Worm (Caenorhabditis elegans) whole organism, L3 larva: Measurements from ENCODE around the gene txt-11.

Source experiments
- R02D3.7 ChIP-seq: fragments of 150-350 bp; optimal IDR thresholded peaks from 2 replicates; lab custom pipeline; 2014; ENCODE audit warnings: missing biosample characterization, missing genetic modification characterization
- ceh-9 ChIP-seq: sonication (generic microtip); optimal IDR thresholded peaks from 2 replicates; lab custom pipeline; 2018; ENCODE audit warnings: missing biosample characterization, missing genetic modification characterization
- egl-5 ChIP-seq: fragments of 150-350 bp; optimal IDR thresholded peaks from 2 replicates; lab custom pipeline; 2017; ENCODE audit warnings: missing biosample characterization, missing genetic modification reagents, missing genetic modification characterization, inconsistent platforms
- elt-3 ChIP-seq, 3 experiments: fragments of 150-350 bp in 1 of 3; sonication (generic microtip) in 2 of 3; optimal IDR thresholded peaks; 2 replicates in 2 of 3; 4 replicates in 1 of 3; lab custom pipeline; 2014 to 2017; ENCODE audit warnings: missing biosample characterization in 3 of 3, missing genetic modification characterization in 3 of 3
- fkh-2 ChIP-seq: fragments of 150-350 bp; optimal IDR thresholded peaks from 2 replicates; lab custom pipeline; 2014; ENCODE audit warnings: missing biosample characterization, missing genetic modification reagents, missing genetic modification characterization
- fos-1 ChIP-seq: fragments of 150-350 bp; optimal IDR thresholded peaks from 2 replicates; lab custom pipeline; 2014; ENCODE audit warnings: missing biosample characterization, missing genetic modification characterization
- hmg-11 ChIP-seq: sonication (generic microtip); optimal IDR thresholded peaks from 2 replicates; lab custom pipeline; 2016; ENCODE audit warnings: missing genetic modification characterization, missing compliant biosample characterization
- lsy-12 ChIP-seq: sonication (generic microtip); optimal IDR thresholded peaks from 2 replicates; lab custom pipeline; 2016; ENCODE audit warnings: mild to moderate bottlenecking, missing genetic modification characterization, missing compliant biosample characterization
- mdl-1 ChIP-seq: fragments of 150-350 bp; optimal IDR thresholded peaks from 2 replicates; lab custom pipeline; 2014; ENCODE audit warnings: missing biosample characterization, missing genetic modification characterization
- nhr-11 ChIP-seq: fragments of 150-350 bp; optimal IDR thresholded peaks from 2 replicates; lab custom pipeline; 2014; ENCODE audit warnings: missing biosample characterization, missing genetic modification characterization
- nhr-12 ChIP-seq: fragments of 150-350 bp; optimal IDR thresholded peaks from 2 replicates; lab custom pipeline; 2014; ENCODE audit warnings: missing biosample characterization, missing genetic modification characterization
- nhr-23 ChIP-seq: fragments of 150-350 bp; optimal IDR thresholded peaks from 2 replicates; lab custom pipeline; 2014; ENCODE audit warnings: missing biosample characterization, missing genetic modification reagents, missing genetic modification characterization
- nhr-43 ChIP-seq: sonication (generic microtip); optimal IDR thresholded peaks from 2 replicates; lab custom pipeline; 2016; ENCODE audit warnings: mild to moderate bottlenecking, missing genetic modification characterization, missing compliant biosample characterization; ENCODE audit not compliant: poor library complexity, severe bottlenecking
- nhr-67 ChIP-seq: fragments of 150-350 bp; optimal IDR thresholded peaks from 2 replicates; lab custom pipeline; 2014; ENCODE audit warnings: missing biosample characterization, missing genetic modification characterization
- nhr-76 ChIP-seq: fragments of 150-350 bp; sonication (generic microtip); optimal IDR thresholded peaks from 5 replicates; lab custom pipeline; 2014; ENCODE audit warnings: missing biosample characterization, missing genetic modification characterization
- nhr-77 ChIP-seq: fragments of 150-350 bp; optimal IDR thresholded peaks from 2 replicates; lab custom pipeline; 2014; ENCODE audit warnings: missing biosample characterization, missing genetic modification characterization
- pha-4 ChIP-seq: fragments of 150-350 bp; optimal IDR thresholded peaks from 2 replicates; lab custom pipeline; 2014; ENCODE audit warnings: missing biosample characterization, missing genetic modification reagents, missing genetic modification characterization
- pqm-1 ChIP-seq: fragments of 150-350 bp; optimal IDR thresholded peaks from 2 replicates; lab custom pipeline; 2017; ENCODE audit warnings: missing biosample characterization, missing genetic modification characterization, inconsistent platforms
- skn-1 ChIP-seq: fragments of 150-350 bp; optimal IDR thresholded peaks from 2 replicates; lab custom pipeline; 2014; ENCODE audit warnings: missing biosample characterization, missing genetic modification characterization
- tbx-2 ChIP-seq: sonication (generic microtip); optimal IDR thresholded peaks from 2 replicates; lab custom pipeline; 2016; ENCODE audit warnings: mild to moderate bottlenecking, missing genetic modification characterization, missing compliant biosample characterization
- unc-39 ChIP-seq: sonication (generic microtip); optimal IDR thresholded peaks from 4 replicates; lab custom pipeline; 2017; ENCODE audit warnings: missing biosample characterization, missing genetic modification characterization
- unc-62 ChIP-seq: fragments of 150-350 bp; sonication (generic microtip); optimal IDR thresholded peaks from 4 replicates; lab custom pipeline; 2014; ENCODE audit warnings: missing biosample characterization, missing genetic modification reagents, missing genetic modification characterization
- zag-1 ChIP-seq: fragments of 150-350 bp; optimal IDR thresholded peaks from 2 replicates; lab custom pipeline; 2014; ENCODE audit warnings: missing biosample characterization, missing genetic modification characterization
- ztf-11 ChIP-seq: fragments of 150-350 bp; optimal IDR thresholded peaks from 2 replicates; lab custom pipeline; 2014; ENCODE audit warnings: missing biosample characterization, missing genetic modification characterization

Gene txt-11

DNA sequence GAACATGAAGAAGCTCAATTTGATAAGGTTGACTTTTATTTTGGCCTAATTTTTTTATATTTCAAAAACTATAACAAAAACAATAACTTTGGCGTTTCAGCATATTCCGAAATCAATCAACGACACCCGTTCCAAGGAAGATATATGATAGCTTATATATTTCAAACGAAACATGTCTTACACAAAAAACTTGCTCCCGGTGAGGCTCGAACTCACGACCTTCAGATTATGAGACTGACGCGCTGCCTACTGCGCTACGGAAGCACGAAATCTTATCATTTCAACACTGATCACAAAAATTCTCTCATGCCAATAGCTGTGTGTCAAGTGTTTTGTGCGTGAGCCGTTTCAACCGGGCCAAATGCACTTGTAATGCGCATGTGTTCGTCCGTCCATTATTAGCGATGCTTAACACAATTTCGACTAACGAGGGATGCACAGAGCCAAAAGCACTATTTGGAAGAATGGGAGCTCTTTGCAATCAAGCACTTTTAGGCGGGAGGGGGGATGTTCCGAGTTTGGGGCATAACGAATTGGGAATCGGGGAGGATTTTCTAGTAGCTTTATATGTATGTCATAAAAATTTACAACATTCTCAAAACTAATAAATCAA lies 42.1 kb downstream of the txt-11 start:
- TF ChIP-seq R02D3.7 = no peak

DNA sequence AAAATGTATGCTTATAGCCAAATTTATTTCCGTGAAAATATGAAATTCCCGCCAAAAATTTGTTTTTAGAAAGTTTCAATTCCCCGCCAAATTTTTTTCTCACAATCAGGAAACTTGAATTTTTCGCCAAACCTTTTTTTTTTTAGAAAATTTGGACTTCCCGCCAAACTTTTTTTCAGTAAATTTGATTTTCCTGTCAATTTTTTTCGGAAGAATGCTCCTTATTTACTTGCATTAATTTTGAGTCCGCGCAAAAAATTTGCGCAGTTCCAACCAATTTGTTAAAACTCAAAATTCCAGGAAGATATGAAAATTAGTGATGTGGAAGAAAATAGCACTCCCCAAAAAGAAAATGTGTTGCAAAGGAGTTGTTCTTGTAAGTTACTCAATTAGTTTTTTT lies 46.8 kb downstream of the txt-11 start, which contains the start of gene slc-28.2:
Gene slc-28.2, plus strand, starts transcription at position 301 of the 400 bp plus-strand sequence.
- TF ChIP-seq ceh-9 (tag; lab: Kevin White, UChicago) (no peak), nhr-43 (tag; lab: Kevin White, UChicago) (no peak), pqm-1 (tag; lab: Kevin White, UChicago) (no peak), pha-4 (tag; lab: Kevin White, UChicago) (no peak), nhr-11 (tag; lab: Kevin White, UChicago) (no peak), tbx-2 (tag; lab: Kevin White, UChicago) (no peak), ztf-11 (tag; lab: Kevin White, UChicago) (no peak)

DNA sequence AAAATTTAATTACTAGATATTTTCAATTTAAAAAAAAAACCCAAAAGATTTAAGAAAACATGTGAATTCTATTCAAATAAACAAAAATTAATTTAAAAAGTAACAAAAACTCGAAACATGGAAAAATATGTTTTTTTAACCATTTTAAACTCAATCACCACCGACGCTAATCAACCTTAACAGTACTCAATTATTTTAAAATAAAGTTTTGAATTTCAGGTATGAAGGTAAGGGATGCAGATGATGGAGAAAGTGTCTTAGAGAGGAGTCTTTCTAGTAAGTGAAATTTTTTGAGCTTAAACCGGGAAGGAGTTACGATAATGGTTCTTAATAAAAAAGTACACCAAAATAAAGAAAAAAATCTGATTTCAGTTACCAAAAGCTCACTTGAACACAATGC lies 50.4 kb downstream of the txt-11 start, which contains the start of gene slc-28.1:
Gene slc-28.1, plus strand, starts transcription at position 301 of the 400 bp plus-strand sequence.
- no peak for TF ChIP-seq unc-39 (tag; lab: Kevin White, UChicago)
- no peak for TF ChIP-seq pha-4 (tag; lab: Kevin White, UChicago)
- no peak for TF ChIP-seq hmg-11 (tag; lab: Kevin White, UChicago)
- TF ChIP-seq egl-5 (tag; lab: Kevin White, UChicago) = no peak
- TF ChIP-seq mdl-1 (tag; lab: Kevin White, UChicago) = no peak

ce11 chrV:3464897-3465296 lies 51.8 kb downstream of the txt-11 start:
- TF ChIP-seq zag-1 (tag; lab: Kevin White, UChicago) (no peak), hmg-11 (tag; lab: Kevin White, UChicago) (no peak), skn-1 (no peak), ztf-11 (tag; lab: Kevin White, UChicago) (no peak), fos-1 (tag; lab: Kevin White, UChicago) (no peak), egl-5 (tag; lab: Kevin White, UChicago) (no peak), unc-62 (GFP tag; lab: Kevin White, UChicago) (no peak), fkh-2 (tag; lab: Kevin White, UChicago) (no peak), nhr-12 (tag; lab: Kevin White, UChicago) (no peak), nhr-67 (tag; lab: Kevin White, UChicago) (no peak), nhr-23 (tag; lab: Kevin White, UChicago) (no peak), nhr-77 (tag; lab: Kevin White, UChicago) (no peak), elt-3 (tag; optimal IDR thresholded peaks at IDR 0.05; lab: Kevin White, UChicago) (no peak), lsy-12 (tag; lab: Kevin White, UChicago) (no peak), nhr-43 (tag; lab: Kevin White, UChicago) (no peak), nhr-76 (tag; lab: Kevin White, UChicago) (no peak)
